Fruit fly (Drosophila melanogaster) whole organism, embryonic: ENCODE measurements around the gene CG32537.

ENCODE experiments used
- CG10543 ChIP-seq: fragments of 200-800 bp; sonication (Bioruptor generic); optimal IDR thresholded peaks from 3 replicates; lab custom pipeline; 2017; ENCODE audit warnings: missing biosample characterization, mild to moderate bottlenecking, missing genetic modification characterization, moderate library complexity
- CG12155 ChIP-seq: fragments of 200-800 bp; sonication (Bioruptor generic); optimal IDR thresholded peaks from 3 replicates; lab custom pipeline; 2016; ENCODE audit warnings: missing biosample characterization, missing genetic modification characterization
- CG13287 ChIP-seq: fragments of 200-800 bp; sonication (Bioruptor generic); IDR thresholded peaks from 2 replicates; pipeline ENCODE4 v1.3.6; 2022; ENCODE audit warnings: missing biosample characterization, missing genetic modification characterization; ENCODE audit not compliant: partially characterized antibody
- CG14014 ChIP-seq: fragments of 200-800 bp; sonication (Bioruptor generic); IDR thresholded peaks from 2 replicates; pipeline ENCODE4 v1.3.6; 2022; ENCODE audit warnings: missing biosample characterization, missing genetic modification characterization
- CG14710 ChIP-seq: fragments of 200-800 bp; sonication (Bioruptor generic); optimal IDR thresholded peaks from 3 replicates; lab custom pipeline; 2019; ENCODE audit warnings: missing biosample characterization, mild to moderate bottlenecking, missing genetic modification characterization, moderate library complexity
- CG15073 ChIP-seq: fragments of 200-800 bp; sonication (Bioruptor generic); optimal IDR thresholded peaks from 2 replicates; lab custom pipeline; 2016; ENCODE audit warnings: missing biosample characterization, missing genetic modification characterization
- CG16815 ChIP-seq: fragments of 200-800 bp; sonication (Bioruptor generic); optimal IDR thresholded peaks from 3 replicates; lab custom pipeline; 2017; ENCODE audit warnings: missing biosample characterization, mild to moderate bottlenecking, missing genetic modification characterization
- CG17912 ChIP-seq: fragments of 200-800 bp; sonication (Bioruptor generic); optimal IDR thresholded peaks from 2 replicates; lab custom pipeline; 2018; ENCODE audit warnings: missing biosample characterization, mild to moderate bottlenecking, missing genetic modification characterization
- CG18619 ChIP-seq: fragments of 200-800 bp; sonication (Bioruptor generic); optimal IDR thresholded peaks from 3 replicates; lab custom pipeline; 2017; ENCODE audit warnings: missing biosample characterization, mild to moderate bottlenecking, missing genetic modification characterization
- CG2202 ChIP-seq: fragments of 200-800 bp; sonication (Bioruptor generic); optimal IDR thresholded peaks from 2 replicates; lab custom pipeline; 2018; ENCODE audit warnings: missing biosample characterization, mild to moderate bottlenecking, missing genetic modification characterization
- CG3281 ChIP-seq: fragments of 200-800 bp; sonication (Bioruptor generic); optimal IDR thresholded peaks from 3 replicates; lab custom pipeline; 2017; ENCODE audit warnings: missing biosample characterization, mild to moderate bottlenecking, missing genetic modification characterization
- CG33213 ChIP-seq: fragments of 200-800 bp; sonication (Bioruptor generic); optimal IDR thresholded peaks from 3 replicates; lab custom pipeline; 2016; ENCODE audit warnings: missing biosample characterization, missing genetic modification characterization
- CG34422 ChIP-seq: fragments of 200-800 bp; sonication (Bioruptor generic); IDR thresholded peaks from 3 replicates; pipeline ENCODE4 v1.3.6; 2022; ENCODE audit warnings: missing biosample characterization, missing genetic modification characterization
- CG3726 ChIP-seq: fragments of 200-800 bp; sonication (Bioruptor generic); IDR thresholded peaks from 3 replicates; pipeline ENCODE4, ENCODE4 v1.3.6; 2022; ENCODE audit warnings: missing biosample characterization, missing genetic modification characterization
- CG3847 ChIP-seq: fragments of 200-800 bp; sonication (Bioruptor generic); IDR thresholded peaks from 2 replicates; pipeline ENCODE4 v1.3.6; 2022; ENCODE audit warnings: missing biosample characterization, missing genetic modification characterization
- CG42726 ChIP-seq: fragments of 200-800 bp; sonication (Bioruptor generic); IDR thresholded peaks from 2 replicates; pipeline ENCODE4 v1.3.6; 2022; ENCODE audit warnings: missing biosample characterization, missing genetic modification characterization; ENCODE audit not compliant: partially characterized antibody
- CG4617 ChIP-seq: fragments of 200-800 bp; sonication (Bioruptor generic); optimal IDR thresholded peaks from 3 replicates; lab custom pipeline; 2016; ENCODE audit warnings: missing biosample characterization, missing genetic modification characterization, borderline replicate concordance
- CG5245 ChIP-seq: fragments of 200-800 bp; sonication (Bioruptor generic); optimal IDR thresholded peaks from 3 replicates; lab custom pipeline; 2016; ENCODE audit warnings: missing biosample characterization, missing genetic modification characterization
- CG5953 ChIP-seq: fragments of 200-800 bp; sonication (Bioruptor generic); IDR thresholded peaks from 2 replicates; pipeline ENCODE4 v1.3.6; 2022; ENCODE audit warnings: missing biosample characterization, missing genetic modification characterization
- CG8924 ChIP-seq: fragments of 200-800 bp; optimal IDR thresholded peaks from 3 replicates; lab custom pipeline; 2019; ENCODE audit warnings: missing biosample characterization, mild to moderate bottlenecking, missing genetic modification characterization, moderate library complexity
- CG9876 ChIP-seq: fragments of 200-800 bp; sonication (Bioruptor generic); optimal IDR thresholded peaks from 2 replicates; lab custom pipeline; 2016; ENCODE audit warnings: missing biosample characterization, missing genetic modification characterization
- D ChIP-seq, 2 experiments: fragments of 200-800 bp in 1 of 2; fragments of >200 bp in 1 of 2; sonication (Bioruptor generic) in 1 of 2; optimal IDR thresholded peaks; 2 replicates in 1 of 2; 3 replicates in 1 of 2; lab custom pipeline; 2017; ENCODE audit warnings: mild to moderate bottlenecking in 1 of 2, missing biosample characterization in 1 of 2, missing genetic modification characterization in 1 of 2, missing genetic modification reagents in 1 of 2
- Dip2 ChIP-seq: fragments of 200-800 bp; sonication (Bioruptor generic); IDR thresholded peaks from 2 replicates; pipeline ENCODE4 v1.3.6; 2022; ENCODE audit warnings: missing biosample characterization, missing genetic modification characterization
- Ets97D ChIP-seq: fragments of 200-800 bp; sonication (Bioruptor generic); optimal IDR thresholded peaks from 3 replicates; lab custom pipeline; 2016; ENCODE audit warnings: missing biosample characterization, missing genetic modification characterization
- HHEX ChIP-seq: fragments of 200-800 bp; sonication (Bioruptor generic); optimal IDR thresholded peaks from 3 replicates; lab custom pipeline; 2017; ENCODE audit warnings: missing biosample characterization, mild to moderate bottlenecking, missing genetic modification characterization, missing genetic modification reagents
- Mad ChIP-seq: fragments of 200-800 bp; sonication (Bioruptor generic); optimal IDR thresholded peaks from 2 replicates; lab custom pipeline; 2016; ENCODE audit warnings: missing biosample characterization, missing genetic modification characterization
- Max ChIP-seq: fragments of 200-800 bp; sonication (Bioruptor generic); optimal IDR thresholded peaks from 2 replicates; lab custom pipeline; 2016; ENCODE audit warnings: missing biosample characterization, mild to moderate bottlenecking, missing genetic modification characterization
- Ravus ChIP-seq: fragments of 200-800 bp; sonication (Bioruptor generic); IDR thresholded peaks from 2 replicates; pipeline ENCODE4 v1.3.6; 2022; ENCODE audit warnings: missing biosample characterization, missing genetic modification characterization
- Spps ChIP-seq: fragments of 200-800 bp; sonication (Bioruptor generic); optimal IDR thresholded peaks from 2 replicates; lab custom pipeline; 2018; ENCODE audit warnings: missing biosample characterization, mild to moderate bottlenecking, missing genetic modification characterization
- Usf ChIP-seq: fragments of 200-800 bp; sonication (Bioruptor generic); optimal IDR thresholded peaks from 2 replicates; lab custom pipeline; 2017; ENCODE audit warnings: missing genotype, missing biosample characterization, missing genetic modification characterization
- cad ChIP-seq: fragments of >200 bp; optimal IDR thresholded peaks from 2 replicates; lab custom pipeline; 2017; ENCODE audit warnings: missing biosample characterization, missing genetic modification characterization
- cato ChIP-seq: fragments of 200-800 bp; sonication (Bioruptor generic); optimal IDR thresholded peaks from 2 replicates; lab custom pipeline; 2016; ENCODE audit warnings: missing biosample characterization, missing genetic modification characterization, borderline replicate concordance
- cwo ChIP-seq: fragments of 200-800 bp; sonication (Bioruptor generic); optimal IDR thresholded peaks from 3 replicates; lab custom pipeline; 2017; ENCODE audit warnings: missing biosample characterization, missing genetic modification characterization, mild to moderate bottlenecking, moderate library complexity, missing genetic modification reagents
- dpn ChIP-seq, 2 experiments: fragments of 200-800 bp; sonication (Bioruptor generic); optimal IDR thresholded peaks; 3 replicates each; lab custom pipeline; 2016; ENCODE audit warnings: missing biosample characterization in 2 of 2, missing genetic modification characterization in 2 of 2
- ftz-f1 ChIP-seq: fragments of 200-800 bp; sonication (Bioruptor generic); optimal IDR thresholded peaks from 2 replicates; lab custom pipeline; 2016; ENCODE audit warnings: missing biosample characterization, missing genetic modification characterization
- ham ChIP-seq: fragments of 200-800 bp; sonication (Bioruptor generic); IDR thresholded peaks from 2 replicates; pipeline ENCODE4 v1.3.6; 2022; ENCODE audit warnings: missing biosample characterization, missing genetic modification characterization
- jigr1 ChIP-seq: fragments of 200-800 bp; sonication (Bioruptor generic); IDR thresholded peaks from 3 replicates; pipeline ENCODE4 v1.3.6; 2022; ENCODE audit warnings: missing biosample characterization, missing genetic modification characterization
- kni ChIP-seq: fragments of 200-800 bp; sonication (Bioruptor generic); optimal IDR thresholded peaks from 3 replicates; lab custom pipeline; 2017; ENCODE audit warnings: mild to moderate bottlenecking, missing biosample characterization, missing genetic modification reagents, missing genetic modification characterization
- org-1 ChIP-seq: fragments of 200-800 bp; sonication (Bioruptor generic); optimal IDR thresholded peaks from 2 replicates; lab custom pipeline; 2017; ENCODE audit warnings: missing biosample characterization, missing genetic modification characterization
- prd ChIP-seq, 3 experiments: fragments of >200 bp in 2 of 3; fragments of 200-800 bp in 1 of 3; sonication (Bioruptor generic) in 1 of 3; optimal IDR thresholded peaks in 2 of 3; IDR thresholded peaks in 1 of 3; 2 replicates in 2 of 3; 3 replicates in 1 of 3; pipeline versions ENCODE4 v1.3.6 to Lab custom; 2017 to 2022; ENCODE audit warnings: missing biosample characterization in 1 of 3, missing genetic modification characterization in 1 of 3
- psq ChIP-seq: fragments of 200-800 bp; sonication (Bioruptor generic); optimal IDR thresholded peaks from 2 replicates; lab custom pipeline; 2017; ENCODE audit warnings: missing biosample characterization, missing genetic modification characterization
- pzg ChIP-seq: fragments of 200-800 bp; sonication (Bioruptor generic); optimal IDR thresholded peaks from 3 replicates; lab custom pipeline; 2018; ENCODE audit warnings: missing biosample characterization, mild to moderate bottlenecking, missing genetic modification characterization, moderate library complexity
- sens ChIP-seq: fragments of 200-800 bp; sonication (Bioruptor generic); peaks from one replicate; lab custom pipeline; 2016; ENCODE audit warnings: missing biosample characterization, missing genetic modification characterization
- tna ChIP-seq: fragments of 200-800 bp; sonication (Bioruptor generic); IDR thresholded peaks from 2 replicates; pipeline ENCODE4 v1.3.6; 2022; ENCODE audit warnings: missing biosample characterization, missing genetic modification characterization; ENCODE audit not compliant: partially characterized antibody
- tup ChIP-seq: fragments of 200-800 bp; sonication (Bioruptor generic); optimal IDR thresholded peaks from 2 replicates; lab custom pipeline; 2016; ENCODE audit warnings: missing biosample characterization, mild to moderate bottlenecking, missing genetic modification characterization, moderate library complexity
- zf30C ChIP-seq: fragments of 200-800 bp; sonication (Bioruptor generic); optimal IDR thresholded peaks from 3 replicates; lab custom pipeline; 2018; ENCODE audit warnings: missing biosample characterization, mild to moderate bottlenecking, missing genetic modification characterization
- zfh1 ChIP-seq: fragments of 200-800 bp; sonication (Bioruptor generic); IDR thresholded peaks from 3 replicates; pipeline ENCODE4 v1.3.6; 2022; ENCODE audit warnings: missing biosample characterization, missing genetic modification characterization

The CG32537 gene

dm6 chrX:19321820-19322708, 45.7 kb upstream of the CG32537 start, which contains the start of gene out (continued):
- peak; percentile 42 for TF ChIP-seq CG17912 (GFP tag; lab: Kevin White, UChicago)
- peak; percentile 85 for TF ChIP-seq ham (GFP tag; lab: Robert Waterston, UW)
- TF ChIP-seq Dip2 (GFP tag; lab: Robert Waterston, UW) = peak; percentile 66
- TF ChIP-seq CG2202 (tag; lab: Kevin White, UChicago) = peak; percentile 87
- TF ChIP-seq CG9876 = peak; percentile 51
- peak; percentile 97 for TF ChIP-seq sens (GFP tag; lab: Kevin White, UChicago)
- TF ChIP-seq tup (GFP tag; lab: Kevin White, UChicago) = peak; percentile 84
- peak; percentile 78 for TF ChIP-seq CG33213 (GFP tag; lab: Kevin White, UChicago)
- peak; percentile 93 for TF ChIP-seq Max (GFP tag; lab: Kevin White, UChicago)
- TF ChIP-seq CG3726 (GFP tag; lab: Robert Waterston, UW) = peak; percentile 93
- peak; percentile 98 for TF ChIP-seq zf30C
- peak; percentile 93 for TF ChIP-seq org-1 (GFP tag; lab: Kevin White, UChicago)
- TF ChIP-seq CG5953 (GFP tag; lab: Robert Waterston, UW) = peak; percentile 85
- TF ChIP-seq CG13287 (GFP tag; lab: Robert Waterston, UW) = peak; percentile 30; the same call in 1 of the 2 replicates
- TF ChIP-seq Ravus = peak; percentile 79
- TF ChIP-seq CG12155 = peak; percentile 89
- TF ChIP-seq prd (optimal IDR thresholded peaks at IDR 0.05; lab: Kevin White, UChicago) = no peak
- TF ChIP-seq prd (GFP tag; IDR thresholded peaks at IDR 0.05; lab: Robert Waterston, UW) = peak; percentile 97
- peak; percentile 94 for TF ChIP-seq CG14014 (GFP tag; lab: Robert Waterston, UW)
- TF ChIP-seq kni (GFP tag; lab: Kevin White, UChicago) = peak; percentile 91
- TF ChIP-seq HHEX (GFP tag; lab: Kevin White, UChicago) = peak; percentile 95
- peak; percentile 92 for TF ChIP-seq Spps (tag; lab: Kevin White, UChicago)
- peak; percentile 94 for TF ChIP-seq CG3281 (GFP tag; lab: Kevin White, UChicago)
- TF ChIP-seq Ets97D (GFP tag; lab: Kevin White, UChicago) = peak; percentile 40
- TF ChIP-seq psq = peak; percentile 80
- TF ChIP-seq CG4617 = peak; percentile 88
- TF ChIP-seq ftz-f1 (GFP tag; lab: Kevin White, UChicago) = peak; percentile 33
- TF ChIP-seq dpn (GFP tag; optimal IDR thresholded peaks at IDR 0.05; lab: Kevin White, UChicago) = peak; percentile 90
- TF ChIP-seq CG18619 (GFP tag; lab: Kevin White, UChicago) = peak; percentile 94
- TF ChIP-seq tna (GFP tag; lab: Robert Waterston, UW) = no peak
- no peak for TF ChIP-seq cad (GFP tag; lab: Kevin White, UChicago)
- TF ChIP-seq cato (GFP tag; lab: Kevin White, UChicago) = peak; percentile 85
- TF ChIP-seq CG14710 = peak; percentile 94
- TF ChIP-seq Mad (GFP tag; lab: Kevin White, UChicago) = peak; percentile 94
- TF ChIP-seq CG8924 (tag; lab: Kevin White, UChicago) = peak; percentile 95
- peak; percentile 94 for TF ChIP-seq CG3847 (GFP tag; lab: Robert Waterston, UW)
- no peak for TF ChIP-seq pzg (GFP tag; lab: Kevin White, UChicago)
- TF ChIP-seq zfh1 (GFP tag; lab: Robert Waterston, UW) = peak; percentile 96
- TF ChIP-seq CG15073 = peak; percentile 66
- TF ChIP-seq CG42726 (GFP tag; lab: Robert Waterston, UW) = peak; percentile 16; the same call in 1 of the 2 replicates
- TF ChIP-seq CG10543 = peak; percentile 91
- TF ChIP-seq CG16815 (GFP tag; lab: Kevin White, UChicago) = peak; percentile 94
- peak; percentile 94 for TF ChIP-seq Usf (GFP tag; lab: Kevin White, UChicago)
- peak; percentile 92 for TF ChIP-seq jigr1
- TF ChIP-seq cwo (GFP tag; lab: Kevin White, UChicago) = peak; percentile 88
- TF ChIP-seq CG5245 = peak; percentile 89
- peak; percentile 95 for TF ChIP-seq CG34422
- TF ChIP-seq D (optimal IDR thresholded peaks at IDR 0.05; lab: Kevin White, UChicago) = no peak
- TF ChIP-seq D (GFP tag; optimal IDR thresholded peaks at IDR 0.05; lab: Kevin White, UChicago) = peak; percentile 94
